Worm (Caenorhabditis elegans) whole organism, L4/young adult: Measurements from ENCODE around the gene F25D1.3.

Experiments
- W03F9.2 ChIP-seq: fragments of 150-350 bp; optimal IDR thresholded peaks from 2 replicates; lab custom pipeline; 2014; ENCODE audit warnings: missing biosample characterization, missing genetic modification characterization
- dao-5 ChIP-seq: sonication (generic microtip); optimal IDR thresholded peaks from 2 replicates; lab custom pipeline; 2016; ENCODE audit warnings: missing genotype, missing genetic modification characterization, moderate library complexity, missing compliant biosample characterization
- him-1 ChIP-seq: sonication (generic microtip); optimal IDR thresholded peaks from 2 replicates; lab custom pipeline; 2016; ENCODE audit warnings: missing genotype, missing genetic modification reagents, missing genetic modification characterization, missing compliant biosample characterization

The F25D1.3 gene

DNA sequence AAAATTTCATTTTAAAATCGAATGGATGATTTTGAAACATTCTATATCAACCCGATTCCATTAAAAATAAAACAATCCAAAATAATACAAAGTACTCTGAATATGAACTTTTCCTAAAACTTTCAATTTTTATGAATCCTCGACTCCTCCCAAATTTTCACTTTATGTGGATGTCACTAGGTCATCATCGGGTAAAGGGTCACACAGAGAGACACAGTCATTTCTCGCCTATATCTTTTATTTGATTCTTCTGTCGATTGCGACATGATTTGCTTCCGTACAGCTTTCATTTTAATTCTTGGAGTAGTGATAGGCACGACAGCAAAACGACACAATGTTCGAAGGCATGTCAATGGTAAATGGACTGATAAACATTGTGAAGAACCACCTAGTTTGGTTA is at the start of gene F25D1.3:
TSS of gene F25D1.3 (plus strand) at position 225 of the 400 bp plus-strand sequence.
- TF ChIP-seq dao-5 (tag; lab: Kevin White, UChicago) (no peak), him-1 (tag; lab: Kevin White, UChicago) (no peak), W03F9.2 (tag; lab: Kevin White, UChicago) (no peak)

ce11 chrV:10483995-10484394 is 44.5 kb upstream of the F25D1.3 start:
- TF ChIP-seq dao-5 (tag; lab: Kevin White, UChicago) (no peak), him-1 (tag; lab: Kevin White, UChicago) (no peak)

DNA sequence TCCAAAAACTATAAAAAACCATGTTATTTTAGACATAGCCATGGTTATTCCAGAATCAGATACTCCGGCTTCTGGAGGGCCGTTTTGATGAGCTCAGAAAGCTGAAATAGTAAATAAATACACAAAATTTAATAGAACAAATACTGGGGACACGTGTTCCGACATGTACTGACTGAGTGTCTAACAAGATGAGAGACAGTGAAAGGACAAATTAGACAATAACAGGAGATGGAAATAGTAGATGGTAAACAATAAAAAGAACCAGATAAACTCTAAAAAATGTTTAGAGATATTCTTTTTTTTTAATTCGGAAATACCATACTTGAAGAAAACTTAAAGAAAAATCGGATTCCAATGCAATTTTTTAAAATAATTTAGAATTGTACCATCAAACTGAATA is 43.9 kb upstream of the F25D1.3 start, which contains the start of gene Y32F6B.1:
TSS of gene Y32F6B.1 (minus strand) at position 101 of the 400 bp plus-strand sequence.
- TF ChIP-seq him-1 (tag; lab: Kevin White, UChicago) (no peak), dao-5 (tag; lab: Kevin White, UChicago) (no peak), W03F9.2 (tag; lab: Kevin White, UChicago) (no peak)

DNA sequence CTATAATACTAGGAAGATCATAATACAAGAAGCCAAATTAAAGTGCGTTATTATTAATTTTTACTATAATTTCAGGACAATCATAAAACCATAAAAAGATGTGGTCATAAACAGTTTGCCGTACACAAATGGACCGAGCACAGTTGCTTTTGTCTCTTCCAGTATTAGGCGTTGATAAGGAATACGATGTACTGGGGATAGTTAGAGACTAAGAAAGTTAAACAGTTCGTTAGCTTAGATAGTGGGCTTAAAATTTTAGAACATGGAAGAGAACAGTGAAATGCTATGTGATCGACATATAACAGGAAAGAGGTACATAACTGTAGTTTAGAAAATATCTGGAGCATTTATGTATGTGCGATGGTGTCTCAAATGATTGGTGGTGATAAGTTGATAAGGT is 43.1 kb upstream of the F25D1.3 start:
- TF ChIP-seq him-1 (tag; lab: Kevin White, UChicago) (no peak), dao-5 (tag; lab: Kevin White, UChicago) (no peak), W03F9.2 (tag; lab: Kevin White, UChicago) (no peak)

ce11 chrV:10489998-10490397 is 38.5 kb upstream of the F25D1.3 start, which contains the start of gene ncx-5:
TSS of gene ncx-5 (minus strand) at chrV:10490098.
- TF ChIP-seq him-1 (tag; lab: Kevin White, UChicago) = no peak
- no peak for TF ChIP-seq W03F9.2 (tag; lab: Kevin White, UChicago)
- TF ChIP-seq dao-5 (tag; lab: Kevin White, UChicago) = no peak

- TF ChIP-seq him-1 (tag; lab: Kevin White, UChicago) (no peak), dao-5 (tag; lab: Kevin White, UChicago) (no peak), W03F9.2 (tag; lab: Kevin White, UChicago) (no peak)
Measured at ce11 chrV:10491443-10491842, 37.1 kb upstream of the F25D1.3 start, which contains the start of gene aqp-5. TSS of gene aqp-5 (plus strand) at chrV:10491743.

- no peak for TF ChIP-seq W03F9.2 (tag; lab: Kevin White, UChicago)
- no peak for TF ChIP-seq him-1 (tag; lab: Kevin White, UChicago)
- TF ChIP-seq dao-5 (tag; lab: Kevin White, UChicago) = no peak
Measured at ce11 chrV:10493150-10493549, 35.4 kb upstream of the F25D1.3 start, which contains the start of gene ugt-33. TSS of gene ugt-33 (plus strand) at chrV:10493409.

DNA sequence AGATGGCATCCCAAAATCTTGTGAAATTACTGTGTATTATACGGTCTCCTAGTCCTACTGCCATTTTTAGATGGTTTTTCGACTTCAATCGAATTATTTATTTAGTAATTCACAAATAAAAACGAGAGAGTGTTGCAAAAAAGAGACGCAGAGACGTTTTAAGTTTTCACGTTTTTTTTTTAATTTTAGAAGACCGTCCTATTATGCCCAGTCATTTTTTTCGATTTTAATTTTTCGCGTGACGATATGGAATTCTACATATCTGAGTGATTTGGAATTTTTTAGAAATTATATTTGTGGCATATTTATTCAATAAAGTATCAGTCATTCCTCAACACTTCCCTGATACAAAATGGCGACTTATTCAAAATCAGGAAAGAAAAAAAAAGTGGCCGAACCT is 31.8 kb upstream of the F25D1.3 start, which contains the start of gene C35A5.4:
TSS of gene C35A5.4 (plus strand) at position 301 of the 400 bp plus-strand sequence.
- TF ChIP-seq him-1 (tag; lab: Kevin White, UChicago) = no peak
- no peak for TF ChIP-seq W03F9.2 (tag; lab: Kevin White, UChicago)
- no peak for TF ChIP-seq dao-5 (tag; lab: Kevin White, UChicago)

DNA sequence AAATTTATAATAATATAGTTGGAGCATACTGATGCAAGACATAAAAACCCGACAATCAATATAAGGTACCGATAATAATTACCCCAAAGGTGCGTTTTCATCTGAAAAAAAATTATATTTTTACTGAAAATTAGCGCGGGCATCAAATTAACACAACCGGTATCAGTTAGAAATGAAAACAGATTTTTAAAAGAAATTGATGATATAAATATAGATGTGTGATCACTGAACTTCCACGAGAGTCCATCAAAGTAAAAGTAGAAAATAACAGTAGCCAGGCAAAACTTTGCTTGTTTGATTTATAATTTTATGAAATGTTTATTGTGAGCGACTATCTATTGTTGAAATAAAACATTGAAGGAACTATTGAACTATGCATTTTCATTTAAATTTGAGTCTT is 27.2 kb upstream of the F25D1.3 start, which contains the start of gene C35A5.3:
TSS of gene C35A5.3 (minus strand) at position 101 of the 400 bp plus-strand sequence.
- no peak for TF ChIP-seq W03F9.2 (tag; lab: Kevin White, UChicago)
- TF ChIP-seq him-1 (tag; lab: Kevin White, UChicago) = no peak
- no peak for TF ChIP-seq dao-5 (tag; lab: Kevin White, UChicago)

DNA sequence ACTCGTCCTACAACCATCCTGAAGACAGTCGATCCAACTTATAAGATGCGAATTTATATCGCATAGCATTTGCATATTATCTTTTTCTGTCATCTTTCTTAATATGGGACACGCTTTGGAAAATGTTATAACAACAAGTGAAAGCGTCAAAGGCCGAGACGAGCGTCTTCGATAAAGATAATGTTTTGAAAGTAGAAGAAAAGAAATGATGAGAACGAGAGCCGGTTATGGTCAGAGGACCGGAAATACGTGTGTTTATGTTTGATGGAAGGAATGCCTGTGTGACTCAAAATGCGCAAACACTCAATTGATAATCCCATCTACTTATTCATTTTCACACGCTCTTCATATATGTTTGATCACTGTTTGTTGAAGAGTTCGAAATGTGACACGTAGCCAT is 25.5 kb upstream of the F25D1.3 start, which contains the start of gene C35A5.11:
TSS of gene C35A5.11 (minus strand) at position 101 of the 400 bp plus-strand sequence.
- TF ChIP-seq dao-5 (tag; lab: Kevin White, UChicago) (no peak), him-1 (tag; lab: Kevin White, UChicago) (no peak), W03F9.2 (tag; lab: Kevin White, UChicago) (no peak)

DNA sequence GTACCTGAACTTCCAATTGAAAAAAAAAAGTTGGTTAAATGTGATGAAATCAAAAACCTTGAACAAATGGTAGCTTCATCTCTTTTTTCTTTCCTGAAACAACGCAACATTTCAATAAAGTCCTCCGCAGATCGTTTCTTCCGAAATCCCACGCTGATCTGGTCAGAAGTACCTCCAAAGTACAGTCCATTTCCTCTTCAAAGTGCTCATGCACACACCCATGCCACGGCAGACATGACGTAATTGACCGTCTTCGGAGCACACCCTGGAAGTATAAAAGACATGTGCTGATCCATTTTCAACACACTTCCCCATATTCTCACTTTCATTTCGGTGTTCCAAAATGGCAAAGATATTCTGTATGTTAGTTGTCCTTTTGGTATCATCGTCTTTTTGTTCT is 24.6 kb upstream of the F25D1.3 start, which contains the start of gene C35A5.10:
TSS of gene C35A5.10 (plus strand) at position 301 of the 400 bp plus-strand sequence.
- TF ChIP-seq him-1 (tag; lab: Kevin White, UChicago) = no peak
- no peak for TF ChIP-seq W03F9.2 (tag; lab: Kevin White, UChicago)
- no peak for TF ChIP-seq dao-5 (tag; lab: Kevin White, UChicago)

- TF ChIP-seq W03F9.2 (tag; lab: Kevin White, UChicago) (no peak), dao-5 (tag; lab: Kevin White, UChicago) (no peak), him-1 (tag; lab: Kevin White, UChicago) (no peak)
Measured at ce11 chrV:10505553-10505952, 23.0 kb upstream of the F25D1.3 start, which contains the start of gene C35A5.5. TSS of gene C35A5.5 (plus strand) at chrV:10505853.

- TF ChIP-seq dao-5 (tag; lab: Kevin White, UChicago) (no peak), him-1 (tag; lab: Kevin White, UChicago) (no peak), W03F9.2 (tag; lab: Kevin White, UChicago) (no peak)
Measured at ce11 chrV:10508855-10509254, 19.7 kb upstream of the F25D1.3 start, which contains the start of gene C35A5.6. TSS of gene C35A5.6 (plus strand) at chrV:10509137.

DNA sequence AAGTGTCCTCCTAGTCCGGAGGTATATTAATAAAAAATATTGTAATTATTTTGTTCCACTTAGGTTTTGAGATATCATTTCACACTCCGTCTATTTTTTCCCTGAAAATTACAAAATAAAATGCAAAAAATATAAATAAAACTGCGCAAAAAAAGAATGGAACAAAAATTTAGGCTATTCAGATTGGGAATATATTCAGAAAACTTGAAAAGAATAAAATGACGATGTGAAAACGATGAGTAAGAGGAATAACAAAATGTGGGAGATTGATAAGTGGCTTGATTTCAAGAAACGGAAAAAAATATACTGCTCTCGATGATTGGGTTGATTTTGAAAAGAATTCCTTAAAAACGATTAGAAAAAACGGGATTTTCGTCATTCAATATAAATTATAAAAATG is 14.3 kb upstream of the F25D1.3 start, which contains the start of gene dmsr-8:
TSS of gene dmsr-8 (minus strand) at position 101 of the 400 bp plus-strand sequence.
- TF ChIP-seq W03F9.2 (tag; lab: Kevin White, UChicago) = no peak
